Fruit fly (Drosophila melanogaster) whole organism, embryonic: Measurements from ENCODE around the gene mib1.

Experiments
- Adf1 ChIP-seq: fragments of 200-800 bp; sonication (Bioruptor generic); IDR thresholded peaks from 2 replicates; pipeline ENCODE4 v1.3.6; 2022; ENCODE audit warnings: missing biosample characterization, missing genetic modification characterization
- Atf6 ChIP-seq: fragments of 200-800 bp; sonication (Bioruptor generic); IDR thresholded peaks from 2 replicates; pipeline ENCODE4 v1.3.6; 2022; ENCODE audit warnings: missing biosample characterization, missing genetic modification characterization
- Awh ChIP-seq: fragments of 200-800 bp; sonication (Bioruptor generic); IDR thresholded peaks from 2 replicates; pipeline ENCODE4, ENCODE4 v1.3.6; 2022; ENCODE audit warnings: missing biosample characterization, missing genetic modification characterization
- Blimp-1 ChIP-seq: fragments of 200-800 bp; sonication (Bioruptor generic); optimal IDR thresholded peaks from 3 replicates; lab custom pipeline; 2018; ENCODE audit warnings: missing biosample characterization, missing genetic modification characterization, mild to moderate bottlenecking, moderate library complexity, missing genetic modification reagents
- CG11560 ChIP-seq: fragments of 200-800 bp; sonication (Bioruptor generic); IDR thresholded peaks from 3 replicates; pipeline ENCODE4 v1.3.6; 2022; ENCODE audit warnings: missing biosample characterization, missing genetic modification characterization
- CG1233 ChIP-seq: fragments of 200-800 bp; sonication (Bioruptor generic); optimal IDR thresholded peaks from 4 replicates; lab custom pipeline; 2018; ENCODE audit warnings: missing biosample characterization, mild to moderate bottlenecking, missing genetic modification characterization
- CG12769 ChIP-seq: fragments of 200-800 bp; sonication (Bioruptor generic); optimal IDR thresholded peaks from 2 replicates; lab custom pipeline; 2019; ENCODE audit warnings: missing biosample characterization, mild to moderate bottlenecking, missing genetic modification characterization, moderate library complexity
- CG13624 ChIP-seq: fragments of 200-800 bp; sonication (Bioruptor generic); optimal IDR thresholded peaks from 2 replicates; lab custom pipeline; 2016; ENCODE audit warnings: missing biosample characterization, missing genetic modification characterization
- CG13894 ChIP-seq: fragments of 200-800 bp; sonication (Bioruptor generic); optimal IDR thresholded peaks from 3 replicates; lab custom pipeline; 2018; ENCODE audit warnings: missing biosample characterization, mild to moderate bottlenecking, missing genetic modification characterization, moderate library complexity
- CG18619 ChIP-seq: fragments of 200-800 bp; sonication (Bioruptor generic); optimal IDR thresholded peaks from 3 replicates; lab custom pipeline; 2017; ENCODE audit warnings: missing biosample characterization, mild to moderate bottlenecking, missing genetic modification characterization
- CG2678 ChIP-seq: fragments of 200-800 bp; sonication (Bioruptor generic); optimal IDR thresholded peaks from 3 replicates; lab custom pipeline; 2019; ENCODE audit warnings: missing biosample characterization, mild to moderate bottlenecking, missing genetic modification characterization, moderate library complexity
- CG30020 ChIP-seq: fragments of 200-800 bp; optimal IDR thresholded peaks from 2 replicates; lab custom pipeline; 2019; ENCODE audit warnings: missing biosample characterization, mild to moderate bottlenecking, missing genetic modification characterization, moderate library complexity
- CG3838 ChIP-seq: fragments of 200-800 bp; sonication (Bioruptor generic); optimal IDR thresholded peaks from 3 replicates; lab custom pipeline; 2016; ENCODE audit warnings: missing biosample characterization, missing genetic modification characterization
- CG4404 ChIP-seq: fragments of 200-800 bp; sonication (Bioruptor generic); IDR thresholded peaks from 2 replicates; pipeline ENCODE4 v1.3.6; 2022; ENCODE audit warnings: missing biosample characterization, missing genetic modification characterization
- CG5180 ChIP-seq: fragments of 200-800 bp; sonication (Bioruptor generic); optimal IDR thresholded peaks from 3 replicates; lab custom pipeline; 2017; ENCODE audit warnings: missing biosample characterization, missing genetic modification characterization, mild to moderate bottlenecking, moderate library complexity, missing genetic modification reagents
- CG6175 ChIP-seq: fragments of 200-800 bp; sonication (Bioruptor generic); IDR thresholded peaks from 3 replicates; pipeline ENCODE4 v1.3.6; 2022; ENCODE audit warnings: missing biosample characterization, missing genetic modification characterization
- CG7987 ChIP-seq: fragments of 200-800 bp; sonication (Bioruptor generic); optimal IDR thresholded peaks from 2 replicates; lab custom pipeline; 2018; ENCODE audit warnings: missing biosample characterization, mild to moderate bottlenecking, missing genetic modification characterization, moderate library complexity
- CG9932 ChIP-seq: fragments of 200-800 bp; sonication (Bioruptor generic); IDR thresholded peaks from 2 replicates; pipeline ENCODE4 v1.3.6; 2022; ENCODE audit warnings: missing biosample characterization, missing genetic modification characterization
- E2f1 ChIP-seq: fragments of 200-800 bp; sonication (Bioruptor generic); IDR thresholded peaks from 2 replicates; pipeline ENCODE4 v1.3.6; 2022; ENCODE audit warnings: missing biosample characterization, missing genetic modification characterization
- HLH3B ChIP-seq: fragments of 200-800 bp; sonication (Bioruptor generic); IDR thresholded peaks from 2 replicates; pipeline ENCODE4 v1.3.6; 2022; ENCODE audit warnings: missing biosample characterization, missing genetic modification characterization
- HLHmδ ChIP-seq: fragments of 200-800 bp; sonication (Bioruptor generic); optimal IDR thresholded peaks from 2 replicates; lab custom pipeline; 2018; ENCODE audit warnings: missing biosample characterization, mild to moderate bottlenecking, missing genetic modification characterization, moderate library complexity
- Hmx ChIP-seq: fragments of 200-800 bp; sonication (Bioruptor generic); optimal IDR thresholded peaks from 2 replicates; lab custom pipeline; 2016; ENCODE audit warnings: missing biosample characterization, missing genetic modification characterization
- Hr51 ChIP-seq, 2 experiments: fragments of 200-800 bp; sonication (Bioruptor generic); optimal IDR thresholded peaks; 2 replicates in 1 of 2; 3 replicates in 1 of 2; lab custom pipeline; 2016 to 2018; ENCODE audit warnings: missing biosample characterization in 2 of 2, missing genetic modification characterization in 2 of 2, mild to moderate bottlenecking in 1 of 2, moderate library complexity in 1 of 2
- Meics ChIP-seq: fragments of 200-800 bp; sonication (Bioruptor generic); optimal IDR thresholded peaks from 2 replicates; lab custom pipeline; 2017; ENCODE audit warnings: missing biosample characterization, mild to moderate bottlenecking, missing genetic modification characterization
- Pdp1 ChIP-seq, 2 experiments: fragments of 200-800 bp; sonication (Bioruptor generic); optimal IDR thresholded peaks; 3 replicates each; lab custom pipeline; 2016; ENCODE audit warnings: missing biosample characterization in 2 of 2, missing genetic modification characterization in 2 of 2, mild to moderate bottlenecking in 1 of 2, moderate library complexity in 1 of 2
- Poxn ChIP-seq: fragments of 200-800 bp; sonication (Bioruptor generic); IDR thresholded peaks from 2 replicates; pipeline ENCODE4 v1.3.6; 2022; ENCODE audit warnings: missing biosample characterization, missing genetic modification characterization
- Rfx ChIP-seq: fragments of 200-800 bp; sonication (Bioruptor generic); IDR thresholded peaks from 2 replicates; pipeline ENCODE4 v1.3.6; 2022; ENCODE audit warnings: missing biosample characterization, missing genetic modification characterization
- Scr ChIP-seq: fragments of 200-800 bp; sonication (Bioruptor generic); IDR thresholded peaks from 2 replicates; pipeline ENCODE4 v1.3.6; 2022; ENCODE audit warnings: missing biosample characterization, missing genetic modification characterization; ENCODE audit not compliant: partially characterized antibody
- Spps ChIP-seq: fragments of 200-800 bp; sonication (Bioruptor generic); optimal IDR thresholded peaks from 2 replicates; lab custom pipeline; 2018; ENCODE audit warnings: missing biosample characterization, mild to moderate bottlenecking, missing genetic modification characterization
- bsh ChIP-seq, 2 experiments: fragments of 200-800 bp; sonication (Bioruptor generic); optimal IDR thresholded peaks; 2 replicates each; lab custom pipeline; 2017 to 2018; ENCODE audit warnings: mild to moderate bottlenecking in 2 of 2, missing biosample characterization in 2 of 2, missing genetic modification characterization in 2 of 2, moderate library complexity in 1 of 2
- danr ChIP-seq: fragments of 200-800 bp; sonication (Bioruptor generic); IDR thresholded peaks from 2 replicates; pipeline ENCODE4 v1.3.6; 2022; ENCODE audit warnings: missing biosample characterization, missing genetic modification characterization
- gcm2 ChIP-seq: fragments of 200-800 bp; sonication (Bioruptor generic); optimal IDR thresholded peaks from 2 replicates; lab custom pipeline; 2016; ENCODE audit warnings: missing biosample characterization, missing genetic modification characterization
- gro ChIP-seq: fragments of 200-800 bp; sonication (Bioruptor generic); optimal IDR thresholded peaks from 2 replicates; lab custom pipeline; 2016; ENCODE audit warnings: missing biosample characterization, missing genetic modification characterization
- gt ChIP-seq: fragments of 200-800 bp; sonication (Bioruptor generic); IDR thresholded peaks from 2 replicates; pipeline ENCODE4 v1.3.6; 2022; ENCODE audit warnings: missing biosample characterization, missing genetic modification characterization
- her ChIP-seq: fragments of 200-800 bp; sonication (Bioruptor generic); optimal IDR thresholded peaks from 2 replicates; lab custom pipeline; 2016; ENCODE audit warnings: missing biosample characterization, missing genetic modification characterization
- kni ChIP-seq: fragments of 200-800 bp; sonication (Bioruptor generic); optimal IDR thresholded peaks from 3 replicates; lab custom pipeline; 2017; ENCODE audit warnings: mild to moderate bottlenecking, missing biosample characterization, missing genetic modification reagents, missing genetic modification characterization
- nom ChIP-seq: fragments of 200-800 bp; sonication (Bioruptor generic); optimal IDR thresholded peaks from 2 replicates; lab custom pipeline; 2017; ENCODE audit warnings: missing biosample characterization, missing genetic modification characterization, mild to moderate bottlenecking, moderate library complexity, missing genetic modification reagents
- otp ChIP-seq: fragments of 200-800 bp; sonication (Bioruptor generic); IDR thresholded peaks from 3 replicates; pipeline ENCODE4, ENCODE4 v1.3.6; 2022; ENCODE audit warnings: missing biosample characterization, missing genetic modification characterization
- pros ChIP-seq: fragments of 200-800 bp; sonication (Bioruptor generic); optimal IDR thresholded peaks from 3 replicates; lab custom pipeline; 2019; ENCODE audit warnings: missing biosample characterization, mild to moderate bottlenecking, missing genetic modification characterization, moderate library complexity
- rib ChIP-seq: fragments of 200-800 bp; sonication (Bioruptor generic); IDR thresholded peaks from 2 replicates; pipeline ENCODE4 v1.3.6; 2022; ENCODE audit warnings: missing biosample characterization, missing genetic modification characterization
- run ChIP-seq: fragments of 200-800 bp; sonication (Bioruptor generic); optimal IDR thresholded peaks from 3 replicates; lab custom pipeline; 2018; ENCODE audit warnings: missing biosample characterization, mild to moderate bottlenecking, missing genetic modification characterization
- salm ChIP-seq: fragments of 200-800 bp; sonication (Bioruptor generic); optimal IDR thresholded peaks from 2 replicates; lab custom pipeline; 2018; ENCODE audit warnings: missing biosample characterization, mild to moderate bottlenecking, missing genetic modification characterization
- so ChIP-seq: fragments of 200-800 bp; sonication (Bioruptor generic); IDR thresholded peaks from 3 replicates; pipeline ENCODE4 v1.3.6; 2022; ENCODE audit warnings: missing biosample characterization, missing genetic modification characterization
- sug ChIP-seq: fragments of 200-800 bp; optimal IDR thresholded peaks from 2 replicates; lab custom pipeline; 2019; ENCODE audit warnings: missing biosample characterization, mild to moderate bottlenecking, missing genetic modification characterization, moderate library complexity
- twi ChIP-seq: fragments of 200-800 bp; optimal IDR thresholded peaks from 2 replicates; lab custom pipeline; 2019; ENCODE audit warnings: missing biosample characterization, mild to moderate bottlenecking, missing genetic modification characterization, moderate library complexity
- vvl ChIP-seq: fragments of 200-800 bp; sonication (Bioruptor generic); IDR thresholded peaks from 2 replicates; pipeline ENCODE4 v1.3.6; 2022; ENCODE audit warnings: missing biosample characterization, missing genetic modification characterization

Gene mib1

dm6 chr3L:15967588-15968500 lies 43.8 kb downstream of the mib1 start, which contains the start of the genes Brr2 and CG10516 (continued):
- TF ChIP-seq HLH3B (GFP tag; lab: Robert Waterston, UW) (no peak), Hr51 (GFP tag; optimal IDR thresholded peaks at IDR 0.05; lab: Kevin White, UChicago) (peak in 1 of 2 experiments; percentile 29), Scr (GFP tag; lab: Robert Waterston, UW) (peak; percentile 34), CG18619 (no peak), Hmx (GFP tag; lab: Kevin White, UChicago) (no peak), CG13624 (GFP tag; lab: Kevin White, UChicago) (peak; percentile 50), gt (GFP tag; lab: Robert Waterston, UW) (no peak), CG3838 (no peak), CG1233 (no peak), otp (no peak), CG4404 (GFP tag; lab: Robert Waterston, UW) (no peak), CG2678 (no peak)

DNA sequence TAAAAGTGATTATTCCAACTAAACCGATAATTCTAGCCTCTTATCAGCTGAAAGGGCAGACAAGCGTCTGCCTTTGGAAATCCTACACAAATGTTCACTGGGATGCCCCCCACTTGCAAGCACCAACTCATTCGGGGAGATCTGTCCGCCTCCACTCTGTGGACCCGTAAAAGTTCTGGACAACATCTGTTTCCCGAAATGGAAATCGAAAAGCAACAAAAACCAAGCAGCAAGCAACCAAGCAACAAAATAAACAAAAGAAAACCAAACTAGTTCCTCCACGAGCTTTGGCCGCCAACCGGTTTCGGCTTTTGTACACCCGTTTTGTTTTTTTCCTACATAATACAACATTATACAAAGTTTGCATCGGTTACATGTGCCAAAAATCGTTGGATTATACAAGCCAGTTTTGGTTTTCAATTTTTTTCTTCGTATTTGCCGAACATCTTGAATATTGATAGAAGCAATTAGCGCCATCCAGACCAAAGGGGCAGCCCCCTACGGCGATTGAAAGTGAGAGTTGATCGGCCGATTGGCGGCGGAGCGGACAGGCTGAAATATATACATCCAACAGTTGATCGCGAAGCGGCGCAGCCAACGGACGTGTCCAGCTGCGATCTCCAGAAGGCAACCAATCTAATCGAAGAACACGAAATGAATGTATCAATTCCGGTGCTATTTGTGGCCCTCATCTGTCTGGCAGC lies 52.8 kb downstream of the mib1 start, which contains the start of gene CG17032:
CG17032 (plus strand) TSS at position 232 of the 704 bp plus-strand sequence.
- TF ChIP-seq CG9932 = peak; percentile 40; the same call in 1 of the 2 replicates
- TF ChIP-seq vvl (GFP tag; lab: Robert Waterston, UW) = peak; percentile 75
- TF ChIP-seq pros = peak; percentile 53
- TF ChIP-seq Spps = peak; percentile 2
- TF ChIP-seq salm (tag; lab: Kevin White, UChicago) = no peak
- TF ChIP-seq kni (GFP tag; lab: Kevin White, UChicago) = peak; percentile 75
- no peak for TF ChIP-seq danr
- TF ChIP-seq CG6175 (GFP tag; lab: Robert Waterston, UW) = peak; percentile 51; the same call in 1 of the 3 replicates
- no peak for TF ChIP-seq Rfx (GFP tag; lab: Robert Waterston, UW)
- no peak for TF ChIP-seq Meics (GFP tag; lab: Kevin White, UChicago)
- TF ChIP-seq bsh (GFP tag; optimal IDR thresholded peaks at IDR 0.05; lab: Kevin White, UChicago) = peak in 1 of 2 experiments; percentile 30
- peak; percentile 95 for TF ChIP-seq sug (tag; lab: Kevin White, UChicago)
- TF ChIP-seq nom (GFP tag; lab: Kevin White, UChicago) = peak; percentile 39
- 0 out of 3 replicates have a peak, but pooled peaks have one; percentile 6 for TF ChIP-seq so (GFP tag; lab: Robert Waterston, UW)
- TF ChIP-seq Awh = peak; percentile 44; the same call in 1 of the 2 replicates
- TF ChIP-seq gro (GFP tag; lab: Kevin White, UChicago) = peak; percentile 55
- no peak for TF ChIP-seq CG5180 (GFP tag; lab: Kevin White, UChicago)
- 0 out of 2 replicates have a peak, but pooled peaks have one; percentile 21 for TF ChIP-seq Atf6
- peak; percentile 57; the same call in 1 of the 2 replicates for TF ChIP-seq Adf1 (GFP tag; lab: Robert Waterston, UW)
- TF ChIP-seq CG11560 (tag; lab: Robert Waterston, UW) = no peak
- peak; percentile 96 for TF ChIP-seq CG12769 (tag; lab: Kevin White, UChicago)
- no peak for TF ChIP-seq gcm2 (GFP tag; lab: Kevin White, UChicago)
- TF ChIP-seq CG30020 (tag; lab: Kevin White, UChicago) = no peak
- peak; percentile 30 for TF ChIP-seq CG7987
- TF ChIP-seq Poxn (GFP tag; lab: Robert Waterston, UW) = no peak
- peak; percentile 15 for TF ChIP-seq HLHmδ (GFP tag; lab: Kevin White, UChicago)
- no peak for TF ChIP-seq run
- peak; percentile 26; the same call in 1 of the 2 replicates for TF ChIP-seq E2f1
- no peak for TF ChIP-seq her
- TF ChIP-seq rib (GFP tag; lab: Robert Waterston, UW) = peak; percentile 78; the same call in 1 of the 2 replicates
- peak; percentile 100 for TF ChIP-seq Blimp-1 (GFP tag; lab: Kevin White, UChicago)
- TF ChIP-seq CG13894 (tag; lab: Kevin White, UChicago) = peak; percentile 90
- peak in 1 of 2 experiments; percentile 95 for TF ChIP-seq Pdp1 (GFP tag; optimal IDR thresholded peaks at IDR 0.05; lab: Kevin White, UChicago)
- peak; percentile 47 for TF ChIP-seq twi (tag; lab: Kevin White, UChicago)
